Fruit fly (Drosophila melanogaster): ENCODE results near the gene CG34302.

DNA sequence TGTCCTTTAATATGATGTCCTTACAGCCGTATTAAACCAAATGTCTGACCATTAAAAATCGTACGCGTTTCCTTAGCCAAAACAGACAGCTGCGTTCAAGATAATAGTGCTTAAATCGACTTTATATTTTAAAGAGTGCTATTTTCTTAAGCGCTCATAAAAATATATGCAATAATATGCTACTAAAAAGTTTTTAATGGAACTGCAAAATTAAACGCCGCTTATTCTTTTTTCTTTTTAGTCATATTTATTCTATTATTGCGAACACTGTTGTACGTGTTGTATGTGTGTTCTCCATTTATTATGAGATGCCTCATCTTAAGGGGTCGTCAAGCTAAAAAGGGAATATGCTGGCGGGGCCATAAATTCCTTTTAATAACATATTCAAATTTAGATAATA lies 36.9 kb upstream of the CG34302 start:
- no peak for TF ChIP-seq seq (GFP tag; IDR thresholded peaks at IDR 0.05)
- no peak for TF ChIP-seq ro (GFP tag; IDR thresholded peaks at IDR 0.05)
- no peak for TF ChIP-seq btn (GFP tag; optimal IDR thresholded peaks at IDR 0.05)

Measured in whole organism, embryonic.